Fruit fly (Drosophila melanogaster) whole organism, prepupa: ENCODE data around the gene Uba5.

Source experiments
- Blimp-1 ChIP-seq: fragments of 200-800 bp; sonication (Bioruptor generic); optimal IDR thresholded peaks from 3 replicates; lab custom pipeline; 2017; ENCODE audit warnings: missing biosample characterization, missing genetic modification characterization, mild to moderate bottlenecking, moderate library complexity, missing genetic modification reagents
- CG10669 ChIP-seq: fragments of 200-800 bp; sonication (Bioruptor generic); optimal IDR thresholded peaks from 3 replicates; lab custom pipeline; 2018; ENCODE audit warnings: missing biosample characterization, mild to moderate bottlenecking, missing genetic modification characterization, moderate library complexity
- CG1621 ChIP-seq: fragments of 200-800 bp; sonication (Bioruptor generic); optimal IDR thresholded peaks from 3 replicates; lab custom pipeline; 2018; ENCODE audit warnings: missing biosample characterization, mild to moderate bottlenecking, missing genetic modification characterization
- CG31627 ChIP-seq: fragments of 200-800 bp; sonication (Bioruptor generic); optimal IDR thresholded peaks from 3 replicates; lab custom pipeline; 2016; ENCODE audit warnings: missing biosample characterization, missing genetic modification characterization
- CG34406 ChIP-seq: fragments of 200-800 bp; sonication (Bioruptor generic); optimal IDR thresholded peaks from 3 replicates; lab custom pipeline; 2016; ENCODE audit warnings: missing biosample characterization, missing genetic modification characterization
- CG6163 ChIP-seq: fragments of 200-800 bp; sonication (Bioruptor generic); IDR thresholded peaks from 3 replicates; pipeline ENCODE4 v1.3.6; 2022; ENCODE audit warnings: missing biosample characterization, missing genetic modification characterization
- CG6808 ChIP-seq: fragments of 200-800 bp; sonication (Bioruptor generic); optimal IDR thresholded peaks from 3 replicates; lab custom pipeline; 2017; ENCODE audit warnings: missing biosample characterization, missing genetic modification characterization, mild to moderate bottlenecking, moderate library complexity, missing genetic modification reagents
- CG7368 ChIP-seq: fragments of 200-800 bp; sonication (Bioruptor generic); optimal IDR thresholded peaks from 3 replicates; lab custom pipeline; 2016; ENCODE audit warnings: missing biosample characterization, missing genetic modification characterization
- CG8119 ChIP-seq: fragments of 200-800 bp; sonication (Bioruptor generic); IDR thresholded peaks from 3 replicates; pipeline ENCODE4 v1.3.6; 2022; ENCODE audit warnings: missing biosample characterization, missing genetic modification characterization
- CG8319 ChIP-seq: fragments of 200-800 bp; sonication (Bioruptor generic); optimal IDR thresholded peaks from 3 replicates; lab custom pipeline; 2016; ENCODE audit warnings: missing biosample characterization, missing genetic modification characterization
- Eip75B ChIP-seq: fragments of 200-800 bp; sonication (Bioruptor generic); optimal IDR thresholded peaks from 3 replicates; lab custom pipeline; 2016; ENCODE audit warnings: missing biosample characterization, missing genetic modification characterization
- Eip78C ChIP-seq: fragments of 200-800 bp; sonication (Bioruptor generic); peaks from one replicate; lab custom pipeline; 2016; ENCODE audit warnings: missing biosample characterization, missing genetic modification characterization
- Ets96B ChIP-seq: fragments of 200-800 bp; optimal IDR thresholded peaks from 2 replicates; lab custom pipeline; 2019; ENCODE audit warnings: missing biosample characterization, mild to moderate bottlenecking, missing genetic modification characterization, moderate library complexity
- Gug ChIP-seq: fragments of 200-800 bp; sonication (Bioruptor generic); IDR thresholded peaks from 2 replicates; pipeline ENCODE4 v1.3.6; 2022; ENCODE audit warnings: missing biosample characterization, missing genetic modification characterization
- Hr39 ChIP-seq: fragments of 200-800 bp; sonication (Bioruptor generic); optimal IDR thresholded peaks from 2 replicates; lab custom pipeline; 2016; ENCODE audit warnings: missing biosample characterization, missing genetic modification characterization
- Hr4 ChIP-seq: fragments of 200-800 bp; sonication (Bioruptor generic); optimal IDR thresholded peaks from 3 replicates; lab custom pipeline; 2016; ENCODE audit warnings: missing biosample characterization, missing genetic modification characterization
- Lpt ChIP-seq: fragments of 200-800 bp; sonication (Bioruptor generic); optimal IDR thresholded peaks from 3 replicates; lab custom pipeline; 2016; ENCODE audit warnings: missing biosample characterization, missing genetic modification characterization
- Met ChIP-seq: fragments of 200-800 bp; sonication (Bioruptor generic); optimal IDR thresholded peaks from 3 replicates; lab custom pipeline; 2016; ENCODE audit warnings: missing biosample characterization, missing genetic modification characterization
- OdsH ChIP-seq: fragments of 200-800 bp; sonication (Bioruptor generic); optimal IDR thresholded peaks from 3 replicates; lab custom pipeline; 2016; ENCODE audit warnings: missing biosample characterization, missing genetic modification characterization
- Smox ChIP-seq: fragments of 200-800 bp; sonication (Bioruptor generic); optimal IDR thresholded peaks from 3 replicates; lab custom pipeline; 2016; ENCODE audit warnings: missing biosample characterization, missing genetic modification characterization
- Sox102F ChIP-seq: fragments of 200-800 bp; sonication (Bioruptor generic); optimal IDR thresholded peaks from 2 replicates; lab custom pipeline; 2016; ENCODE audit warnings: missing biosample characterization, mild to moderate bottlenecking, missing genetic modification characterization
- Sox15 ChIP-seq: fragments of 200-800 bp; sonication (Bioruptor generic); optimal IDR thresholded peaks from 3 replicates; lab custom pipeline; 2016; ENCODE audit warnings: missing biosample characterization, missing genetic modification characterization
- dac ChIP-seq: fragments of 200-800 bp; sonication (Bioruptor generic); optimal IDR thresholded peaks from 2 replicates; lab custom pipeline; 2017; ENCODE audit warnings: missing biosample characterization, mild to moderate bottlenecking, missing genetic modification characterization
- dsx ChIP-seq: fragments of 200-800 bp; optimal IDR thresholded peaks from 3 replicates; lab custom pipeline; 2019; ENCODE audit warnings: missing biosample characterization, mild to moderate bottlenecking, missing genetic modification characterization, moderate library complexity; ENCODE audit not compliant: poor library complexity, severe bottlenecking
- esn ChIP-seq: fragments of 200-800 bp; sonication (Bioruptor generic); optimal IDR thresholded peaks from 2 replicates; lab custom pipeline; 2016; ENCODE audit warnings: missing biosample characterization, mild to moderate bottlenecking, missing genetic modification characterization, moderate library complexity
- fd59A ChIP-seq: fragments of 200-800 bp; sonication (Bioruptor generic); optimal IDR thresholded peaks from 2 replicates; lab custom pipeline; 2017; ENCODE audit warnings: missing biosample characterization, mild to moderate bottlenecking, missing genetic modification characterization, missing genetic modification reagents
- fkh ChIP-seq: fragments of 200-800 bp; sonication (Bioruptor generic); optimal IDR thresholded peaks from 3 replicates; lab custom pipeline; 2017; ENCODE audit warnings: missing biosample characterization, mild to moderate bottlenecking, missing genetic modification characterization, moderate library complexity
- net ChIP-seq: fragments of 200-800 bp; sonication (Bioruptor generic); optimal IDR thresholded peaks from 3 replicates; lab custom pipeline; 2016; ENCODE audit warnings: missing biosample characterization, missing genetic modification characterization
- pdm3 ChIP-seq: fragments of 200-800 bp; sonication (Bioruptor generic); optimal IDR thresholded peaks from 3 replicates; lab custom pipeline; 2016; ENCODE audit warnings: missing biosample characterization, missing genetic modification characterization
- ss ChIP-seq, 2 experiments: fragments of 200-800 bp; sonication (Bioruptor generic); optimal IDR thresholded peaks; 2 replicates in 1 of 2; 3 replicates in 1 of 2; lab custom pipeline; 2017 to 2018; ENCODE audit warnings: mild to moderate bottlenecking in 2 of 2, missing biosample characterization in 2 of 2, missing genetic modification characterization in 2 of 2, moderate library complexity in 1 of 2
- svp ChIP-seq: fragments of 200-800 bp; sonication (Bioruptor generic); peaks from one replicate; lab custom pipeline; 2016; ENCODE audit warnings: missing biosample characterization, missing genetic modification characterization
- vri ChIP-seq: fragments of 200-800 bp; sonication (Bioruptor generic); optimal IDR thresholded peaks from 3 replicates; lab custom pipeline; 2016; ENCODE audit warnings: missing biosample characterization, mild to moderate bottlenecking, missing genetic modification characterization

Uba5 gene

dm6 chrX:11499454-11499853, 16.1 kb downstream of the Uba5 start (continued):
- TF ChIP-seq fkh (GFP tag; lab: Kevin White, UChicago) (no peak), CG7368 (GFP tag; lab: Kevin White, UChicago) (peak; percentile 82), Gug (GFP tag; lab: Robert Waterston, UW) (peak; percentile 66), CG10669 (GFP tag; lab: Kevin White, UChicago) (peak; percentile 61), Hr4 (peak; percentile 78), Lpt (GFP tag; lab: Kevin White, UChicago) (peak; percentile 73), Eip75B (GFP tag; lab: Kevin White, UChicago) (peak; percentile 79), pdm3 (peak; percentile 83), Eip78C (GFP tag; lab: Kevin White, UChicago) (peak; percentile 92), dsx (peak; percentile 31), dac (GFP tag; lab: Kevin White, UChicago) (peak; percentile 59), CG6163 (peak; percentile 89), CG1621 (tag; lab: Kevin White, UChicago) (peak; percentile 39), ss (GFP tag; optimal IDR thresholded peaks at IDR 0.05; lab: Kevin White, UChicago) (peak; percentile 2 to 66)

dm6 chrX:11500284-11500683, 17.0 kb downstream of the Uba5 start:
- TF ChIP-seq CG8319 (GFP tag; lab: Kevin White, UChicago) (no peak), fkh (GFP tag; lab: Kevin White, UChicago) (no peak), dsx (no peak), svp (GFP tag; lab: Kevin White, UChicago) (peak; percentile 81), Smox (GFP tag; lab: Kevin White, UChicago) (no peak)

- TF ChIP-seq fkh (GFP tag; lab: Kevin White, UChicago) (peak; percentile 42), Sox102F (GFP tag; lab: Kevin White, UChicago) (peak; percentile 14), net (GFP tag; lab: Kevin White, UChicago) (no peak), CG6163 (0 out of 3 replicates have a peak, but pooled peaks have one; percentile 15), esn (GFP tag; lab: Kevin White, UChicago) (peak; percentile 2), vri (GFP tag; lab: Kevin White, UChicago) (peak; percentile 49), svp (GFP tag; lab: Kevin White, UChicago) (peak; percentile 71), CG8119 (no peak), Eip78C (GFP tag; lab: Kevin White, UChicago) (peak; percentile 74), Sox15 (GFP tag; lab: Kevin White, UChicago) (no peak), CG34406 (GFP tag; lab: Kevin White, UChicago) (peak; percentile 16), Smox (GFP tag; lab: Kevin White, UChicago) (peak; percentile 18), pdm3 (peak; percentile 2), Met (GFP tag; lab: Kevin White, UChicago) (peak; percentile 37)
- TF ChIP-seq, all 60 proteins: peak for 11
Observed at dm6 chrX:11501221-11501961, 18.1 kb downstream of the Uba5 start.

dm6 chrX:11503625-11504024, 20.3 kb downstream of the Uba5 start:
- TF ChIP-seq OdsH (GFP tag; lab: Kevin White, UChicago) = no peak
- TF ChIP-seq fkh (GFP tag; lab: Kevin White, UChicago) = no peak
- no peak for TF ChIP-seq CG31627 (GFP tag; lab: Kevin White, UChicago)
- TF ChIP-seq esn (GFP tag; lab: Kevin White, UChicago) = no peak

- peak; percentile 7 for TF ChIP-seq CG6808
- peak; percentile 0 for TF ChIP-seq dsx
- TF ChIP-seq Eip75B (GFP tag; lab: Kevin White, UChicago) = peak; percentile 11
- TF ChIP-seq fd59A (GFP tag; lab: Kevin White, UChicago) = no peak
- TF ChIP-seq CG6163 = peak; percentile 35; the same call in 1 of the 3 replicates
- TF ChIP-seq Ets96B = no peak
- peak; percentile 65 for TF ChIP-seq Hr39 (GFP tag; lab: Kevin White, UChicago)
- peak in 1 of 2 experiments; percentile 20 for TF ChIP-seq ss (GFP tag; optimal IDR thresholded peaks at IDR 0.05; lab: Kevin White, UChicago)
- no peak for TF ChIP-seq Blimp-1 (GFP tag; lab: Kevin White, UChicago)
Observed at dm6 chrX:11506210-11506609, 22.9 kb downstream of the Uba5 start.
